Fruit fly (Drosophila melanogaster) whole organism, embryonic: ENCODE data around the gene sesB.

Experiments
- Aef1 ChIP-seq: fragments of 200-800 bp; sonication (Bioruptor generic); IDR thresholded peaks from 3 replicates; pipeline ENCODE4 v1.3.6; 2022; ENCODE audit warnings: missing biosample characterization, missing genetic modification characterization
- Bgb ChIP-seq: fragments of 200-800 bp; sonication (Bioruptor generic); IDR thresholded peaks from 2 replicates; pipeline ENCODE4 v1.3.6; 2022; ENCODE audit warnings: missing biosample characterization, missing genetic modification characterization; ENCODE audit not compliant: partially characterized antibody
- BtbVII ChIP-seq: fragments of 200-800 bp; sonication (Bioruptor generic); optimal IDR thresholded peaks from 3 replicates; lab custom pipeline; 2017; ENCODE audit warnings: missing biosample characterization, mild to moderate bottlenecking, missing genetic modification characterization
- CG10366 ChIP-seq: fragments of 200-800 bp; sonication (Bioruptor generic); IDR thresholded peaks from 2 replicates; pipeline ENCODE4 v1.3.6; 2022; ENCODE audit warnings: missing biosample characterization, missing genetic modification characterization
- CG11504 ChIP-seq: fragments of 200-800 bp; sonication (Bioruptor generic); optimal IDR thresholded peaks from 3 replicates; lab custom pipeline; 2019; ENCODE audit warnings: missing biosample characterization, mild to moderate bottlenecking, missing genetic modification characterization, moderate library complexity
- CG11695 ChIP-seq: fragments of 200-800 bp; sonication (Bioruptor generic); IDR thresholded peaks from 3 replicates; pipeline ENCODE4 v1.3.6; 2022; ENCODE audit warnings: missing biosample characterization, missing genetic modification characterization
- CG12155 ChIP-seq: fragments of 200-800 bp; sonication (Bioruptor generic); optimal IDR thresholded peaks from 3 replicates; lab custom pipeline; 2016; ENCODE audit warnings: missing biosample characterization, missing genetic modification characterization
- CG12236 ChIP-seq: fragments of 200-800 bp; sonication (Bioruptor generic); optimal IDR thresholded peaks from 2 replicates; lab custom pipeline; 2016; ENCODE audit warnings: missing biosample characterization, missing genetic modification characterization
- CG12769 ChIP-seq: fragments of 200-800 bp; sonication (Bioruptor generic); optimal IDR thresholded peaks from 2 replicates; lab custom pipeline; 2019; ENCODE audit warnings: missing biosample characterization, mild to moderate bottlenecking, missing genetic modification characterization, moderate library complexity
- CG14050 ChIP-seq: fragments of 200-800 bp; sonication (Bioruptor generic); IDR thresholded peaks from 3 replicates; pipeline ENCODE4 v1.3.6; 2022; ENCODE audit warnings: missing biosample characterization, missing genetic modification characterization
- CG17359 ChIP-seq: fragments of 200-800 bp; sonication (Bioruptor generic); optimal IDR thresholded peaks from 3 replicates; lab custom pipeline; 2018; ENCODE audit warnings: missing biosample characterization, mild to moderate bottlenecking, missing genetic modification characterization, moderate library complexity
- CG31441 ChIP-seq: fragments of 200-800 bp; sonication (Bioruptor generic); IDR thresholded peaks from 2 replicates; pipeline ENCODE4 v1.3.6; 2022; ENCODE audit warnings: missing biosample characterization, missing genetic modification characterization
- CG4328 ChIP-seq: fragments of 200-800 bp; sonication (Bioruptor generic); optimal IDR thresholded peaks from 3 replicates; lab custom pipeline; 2017; ENCODE audit warnings: missing biosample characterization, missing genetic modification reagents, missing genetic modification characterization
- CG4360 ChIP-seq: fragments of 200-800 bp; sonication (Bioruptor generic); IDR thresholded peaks from 2 replicates; pipeline ENCODE4 v1.3.6; 2022; ENCODE audit warnings: missing biosample characterization, missing genetic modification characterization
- CG7987 ChIP-seq: fragments of 200-800 bp; sonication (Bioruptor generic); optimal IDR thresholded peaks from 2 replicates; lab custom pipeline; 2018; ENCODE audit warnings: missing biosample characterization, mild to moderate bottlenecking, missing genetic modification characterization, moderate library complexity
- CHES-1-like ChIP-seq: fragments of 200-800 bp; sonication (Bioruptor generic); optimal IDR thresholded peaks from 2 replicates; lab custom pipeline; 2016; ENCODE audit warnings: missing biosample characterization, missing genetic modification characterization
- Dad ChIP-seq: fragments of 200-800 bp; sonication (Bioruptor generic); optimal IDR thresholded peaks from 3 replicates; lab custom pipeline; 2016; ENCODE audit warnings: missing biosample characterization, missing genetic modification characterization
- Fer2 ChIP-seq: fragments of 200-800 bp; sonication (Bioruptor generic); optimal IDR thresholded peaks from 2 replicates; lab custom pipeline; 2018; ENCODE audit warnings: missing biosample characterization, mild to moderate bottlenecking, missing genetic modification characterization, moderate library complexity
- H2.0 ChIP-seq: fragments of 200-800 bp; sonication (Bioruptor generic); IDR thresholded peaks from 2 replicates; pipeline ENCODE4 v1.3.6; 2022; ENCODE audit warnings: missing biosample characterization, missing genetic modification characterization
- HmgZ ChIP-seq: fragments of 200-800 bp; sonication (Bioruptor generic); optimal IDR thresholded peaks from 2 replicates; lab custom pipeline; 2018; ENCODE audit warnings: missing biosample characterization, mild to moderate bottlenecking, missing genetic modification characterization
- Hr51 ChIP-seq, 2 experiments: fragments of 200-800 bp; sonication (Bioruptor generic); optimal IDR thresholded peaks; 2 replicates in 1 of 2; 3 replicates in 1 of 2; lab custom pipeline; 2016 to 2018; ENCODE audit warnings: missing biosample characterization in 2 of 2, missing genetic modification characterization in 2 of 2, mild to moderate bottlenecking in 1 of 2, moderate library complexity in 1 of 2
- Hr78 ChIP-seq, 2 experiments: fragments of 200-800 bp in 1 of 2; fragments of >200 bp in 1 of 2; sonication (Bioruptor generic) in 1 of 2; optimal IDR thresholded peaks; 2 replicates each; lab custom pipeline; 2017 to 2019; ENCODE audit warnings: missing biosample characterization in 2 of 2, missing genetic modification characterization in 2 of 2, mild to moderate bottlenecking in 1 of 2, moderate library complexity in 1 of 2
- Lim3 ChIP-seq: fragments of 200-800 bp; sonication (Bioruptor generic); IDR thresholded peaks from 2 replicates; pipeline ENCODE4 v1.3.6; 2022; ENCODE audit warnings: missing biosample characterization, missing genetic modification characterization
- MESR4 ChIP-seq: fragments of 200-800 bp; sonication (Bioruptor generic); optimal IDR thresholded peaks from 2 replicates; lab custom pipeline; 2018; ENCODE audit warnings: missing biosample characterization, mild to moderate bottlenecking, missing genetic modification characterization, moderate library complexity
- Oaz ChIP-seq: fragments of 200-800 bp; sonication (Bioruptor generic); IDR thresholded peaks from 2 replicates; pipeline ENCODE4 v1.3.6; 2022; ENCODE audit warnings: missing biosample characterization, missing genetic modification characterization
- Trl ChIP-seq, 3 experiments: fragments of >200 bp in 2 of 3; fragments of 200-800 bp in 1 of 3; sonication (Bioruptor generic) in 1 of 3; optimal IDR thresholded peaks; 2 replicates in 1 of 3; 3 replicates in 2 of 3; lab custom pipeline; 2016 to 2017; ENCODE audit warnings: missing biosample characterization in 1 of 3, missing genetic modification characterization in 1 of 3
- Usf ChIP-seq: fragments of 200-800 bp; sonication (Bioruptor generic); optimal IDR thresholded peaks from 2 replicates; lab custom pipeline; 2017; ENCODE audit warnings: missing genotype, missing biosample characterization, missing genetic modification characterization
- Vsx1 ChIP-seq: fragments of 200-800 bp; sonication (Bioruptor generic); optimal IDR thresholded peaks from 2 replicates; lab custom pipeline; 2017; ENCODE audit warnings: missing biosample characterization, mild to moderate bottlenecking, missing genetic modification characterization, missing genetic modification reagents
- amos ChIP-seq: fragments of 200-800 bp; sonication (Bioruptor generic); IDR thresholded peaks from 2 replicates; pipeline ENCODE4 v1.3.6; 2022; ENCODE audit warnings: missing biosample characterization, missing genetic modification characterization; ENCODE audit not compliant: partially characterized antibody
- aop ChIP-seq: fragments of 200-800 bp; sonication (Bioruptor generic); IDR thresholded peaks from 2 replicates; pipeline ENCODE4 v1.3.6; 2022; ENCODE audit warnings: missing biosample characterization, missing genetic modification characterization
- ato ChIP-seq: fragments of 200-800 bp; sonication (Bioruptor generic); IDR thresholded peaks from 2 replicates; pipeline ENCODE4 v1.3.6; 2022; ENCODE audit warnings: missing biosample characterization, missing genetic modification characterization; ENCODE audit not compliant: partially characterized antibody
- cad ChIP-seq: fragments of >200 bp; optimal IDR thresholded peaks from 2 replicates; lab custom pipeline; 2017; ENCODE audit warnings: missing biosample characterization, missing genetic modification characterization
- chinmo ChIP-seq: fragments of 200-800 bp; sonication (Bioruptor generic); IDR thresholded peaks from 4 replicates; pipeline ENCODE4 v1.3.6; 2022; ENCODE audit warnings: missing biosample characterization, missing genetic modification characterization; ENCODE audit not compliant: partially characterized antibody
- crc ChIP-seq: fragments of 200-800 bp; sonication (Bioruptor generic); optimal IDR thresholded peaks from 2 replicates; lab custom pipeline; 2016; ENCODE audit warnings: missing biosample characterization, missing genetic modification characterization
- dimm ChIP-seq: fragments of 200-800 bp; sonication (Bioruptor generic); IDR thresholded peaks from 2 replicates; pipeline ENCODE4 v1.3.6; 2022; ENCODE audit warnings: missing biosample characterization, missing genetic modification characterization
- fd3F ChIP-seq: fragments of 200-800 bp; sonication (Bioruptor generic); optimal IDR thresholded peaks from 2 replicates; lab custom pipeline; 2018; ENCODE audit warnings: missing biosample characterization, mild to moderate bottlenecking, missing genetic modification characterization, moderate library complexity
- gcm ChIP-seq: fragments of 200-800 bp; sonication (Bioruptor generic); optimal IDR thresholded peaks from 2 replicates; lab custom pipeline; 2019; ENCODE audit warnings: missing biosample characterization, mild to moderate bottlenecking, missing genetic modification characterization, moderate library complexity
- gcm2 ChIP-seq: fragments of 200-800 bp; sonication (Bioruptor generic); optimal IDR thresholded peaks from 2 replicates; lab custom pipeline; 2016; ENCODE audit warnings: missing biosample characterization, missing genetic modification characterization
- gem ChIP-seq: fragments of 200-800 bp; sonication (Bioruptor generic); optimal IDR thresholded peaks from 2 replicates; lab custom pipeline; 2019; ENCODE audit warnings: missing biosample characterization, mild to moderate bottlenecking, missing genetic modification characterization, moderate library complexity
- hkb ChIP-seq, 2 experiments: fragments of 200-800 bp in 1 of 2; fragments of >200 bp in 1 of 2; sonication (Bioruptor generic) in 1 of 2; IDR thresholded peaks in 1 of 2; optimal IDR thresholded peaks in 1 of 2; 2 replicates each; pipeline versions ENCODE4 v1.3.6 to Lab custom; 2017 to 2022; ENCODE audit warnings: missing biosample characterization in 1 of 2, missing genetic modification characterization in 1 of 2
- row ChIP-seq: fragments of 200-800 bp; sonication (Bioruptor generic); IDR thresholded peaks from 3 replicates; pipeline ENCODE4 v1.3.6; 2022; ENCODE audit warnings: missing biosample characterization, missing genetic modification characterization
- sens ChIP-seq: fragments of 200-800 bp; sonication (Bioruptor generic); peaks from one replicate; lab custom pipeline; 2016; ENCODE audit warnings: missing biosample characterization, missing genetic modification characterization
- sna ChIP-seq: fragments of 200-800 bp; sonication (Bioruptor generic); IDR thresholded peaks from 2 replicates; pipeline ENCODE4 v1.3.6; 2022; ENCODE audit warnings: missing biosample characterization, missing genetic modification characterization; ENCODE audit not compliant: partially characterized antibody
- tgo ChIP-seq: fragments of 200-800 bp; sonication (Bioruptor generic); IDR thresholded peaks from 3 replicates; pipeline ENCODE4 v1.3.6; 2022; ENCODE audit warnings: missing biosample characterization, missing genetic modification characterization
- vnd ChIP-seq: fragments of 200-800 bp; sonication (Bioruptor generic); IDR thresholded peaks from 3 replicates; pipeline ENCODE4 v1.3.6; 2022; ENCODE audit warnings: missing biosample characterization, missing genetic modification characterization; ENCODE audit not compliant: partially characterized antibody
- wek ChIP-seq: fragments of 200-800 bp; sonication (Bioruptor generic); optimal IDR thresholded peaks from 3 replicates; lab custom pipeline; 2018; ENCODE audit warnings: missing biosample characterization, mild to moderate bottlenecking, missing genetic modification characterization, moderate library complexity

Gene sesB

DNA sequence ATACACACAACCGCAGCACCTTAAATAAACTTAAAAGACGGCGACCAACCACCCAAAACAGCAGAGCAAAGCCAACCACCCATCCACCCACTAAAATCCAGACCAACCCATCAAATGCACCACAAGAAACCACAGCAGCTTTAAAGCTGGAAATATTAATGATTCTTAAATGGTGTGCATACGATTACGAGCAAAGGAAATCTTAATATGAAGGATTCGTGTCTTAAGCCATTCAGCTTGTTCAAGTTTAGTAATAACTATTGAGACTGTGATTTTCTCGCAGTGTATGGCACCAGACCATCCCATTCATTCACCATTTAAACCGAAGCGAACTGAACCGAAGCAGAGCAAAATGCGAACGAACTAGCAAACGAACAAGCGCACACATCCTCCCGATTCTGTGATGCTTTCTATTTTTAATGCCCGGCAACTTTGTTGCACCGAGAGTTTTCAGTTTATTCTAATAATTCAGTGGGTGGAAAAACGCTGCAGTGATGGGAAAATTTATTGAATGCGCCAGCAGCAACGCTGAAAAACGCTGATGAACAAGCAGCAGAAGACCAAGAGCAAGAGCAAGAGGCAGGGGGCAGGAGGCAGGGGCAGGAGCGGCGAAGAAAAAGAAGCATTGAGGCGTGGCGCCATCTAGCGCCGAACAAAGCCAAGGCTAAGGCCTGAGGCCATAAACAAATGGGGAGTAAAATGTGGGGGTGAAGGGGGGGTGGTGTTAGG, 49.2 kb downstream of the sesB start (continued):
- TF ChIP-seq amos (GFP tag; lab: Robert Waterston, UW) (no peak), Usf (GFP tag; lab: Kevin White, UChicago) (peak; percentile 24), BtbVII (GFP tag; lab: Kevin White, UChicago) (peak; percentile 77), CG10366 (peak; percentile 86), CHES-1-like (GFP tag; lab: Kevin White, UChicago) (peak; percentile 85), Dad (GFP tag; lab: Kevin White, UChicago) (peak; percentile 91), Lim3 (GFP tag; lab: Robert Waterston, UW) (peak; percentile 67), crc (GFP tag; lab: Kevin White, UChicago) (peak; percentile 35), Oaz (GFP tag; lab: Robert Waterston, UW) (peak; percentile 76), CG12236 (peak; percentile 4), Vsx1 (GFP tag; lab: Kevin White, UChicago) (peak; percentile 73), aop (GFP tag; lab: Robert Waterston, UW) (peak; percentile 74; the same call in 1 of the 2 replicates), fd3F (GFP tag; lab: Kevin White, UChicago) (peak; percentile 67), Fer2 (tag; lab: Kevin White, UChicago) (peak; percentile 65), Aef1 (GFP tag; lab: Robert Waterston, UW) (peak; percentile 82), gcm2 (peak; percentile 59), row (GFP tag; lab: Robert Waterston, UW) (peak; percentile 90), CG11695 (peak; percentile 80), CG12769 (tag; lab: Kevin White, UChicago) (peak; percentile 96), wek (GFP tag; lab: Kevin White, UChicago) (peak; percentile 73), CG4328 (peak; percentile 39), dimm (GFP tag; lab: Robert Waterston, UW) (peak; percentile 72), CG17359 (tag; lab: Kevin White, UChicago) (peak; percentile 94), gcm (peak; percentile 70), vnd (GFP tag; lab: Robert Waterston, UW) (no peak), CG31441 (peak; percentile 92), CG14050 (GFP tag; lab: Robert Waterston, UW) (peak; percentile 65; the same call in 2 of the 3 replicates), H2.0 (GFP tag; lab: Robert Waterston, UW) (peak; percentile 86), CG7987 (GFP tag; lab: Kevin White, UChicago) (peak; percentile 69), MESR4 (peak; percentile 34)
- TF ChIP-seq, all 482 proteins: peak for 383

DNA sequence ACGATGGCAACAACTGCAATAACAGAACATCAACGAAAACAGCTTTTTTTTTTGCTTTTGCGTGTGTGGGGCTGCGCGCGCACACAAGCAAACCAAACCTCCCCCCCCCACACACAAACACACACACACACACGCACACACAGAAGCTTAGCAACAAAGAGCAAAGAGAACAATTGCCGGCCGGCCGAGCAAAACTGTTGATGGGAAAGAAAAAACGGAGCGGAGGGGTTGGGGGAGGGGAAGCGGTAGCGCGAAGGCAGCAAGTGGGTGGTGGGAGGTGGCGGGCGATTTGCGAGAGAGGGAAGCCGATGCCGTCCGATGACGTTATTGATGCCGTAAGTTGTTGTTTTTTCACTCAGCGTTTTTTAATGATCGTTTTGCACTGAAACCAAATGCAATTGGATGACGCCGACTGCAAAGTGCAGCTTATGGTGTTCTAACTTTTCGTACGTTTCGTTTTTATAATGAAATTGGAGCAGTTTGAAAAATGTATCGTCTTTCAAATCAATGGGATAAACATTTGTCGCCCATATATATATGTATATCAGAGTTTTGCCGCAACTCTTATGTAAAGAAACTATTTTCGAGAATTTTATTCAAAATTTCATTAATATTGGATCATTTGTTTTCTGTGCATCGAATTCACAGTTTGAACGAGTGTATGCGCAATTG, 50.9 kb downstream of the sesB start:
- TF ChIP-seq hkb (optimal IDR thresholded peaks at IDR 0.05; lab: Kevin White, UChicago) = no peak
- TF ChIP-seq hkb (GFP tag; IDR thresholded peaks at IDR 0.05; lab: Robert Waterston, UW) = no peak
- TF ChIP-seq cad (GFP tag; lab: Kevin White, UChicago) = no peak
- 0 out of 2 replicates have a peak, but pooled peaks have one; percentile 26 for TF ChIP-seq sna (GFP tag; lab: Robert Waterston, UW)
- TF ChIP-seq CG11504 = peak; percentile 36
- peak; percentile 62 for TF ChIP-seq sens
- no peak for TF ChIP-seq ato
- TF ChIP-seq tgo (GFP tag; lab: Robert Waterston, UW) = no peak
- TF ChIP-seq CG12155 (GFP tag; lab: Kevin White, UChicago) = no peak
- TF ChIP-seq Bgb = peak; percentile 43; the same call in 1 of the 2 replicates
- no peak for TF ChIP-seq Hr78 (GFP tag; optimal IDR thresholded peaks at IDR 0.05; lab: Kevin White, UChicago)
- TF ChIP-seq CG4360 (GFP tag; lab: Robert Waterston, UW) = 0 out of 2 replicates have a peak, but pooled peaks have one; percentile 8
- peak; percentile 10 to 48 for TF ChIP-seq Trl (optimal IDR thresholded peaks at IDR 0.05; lab: Kevin White, UChicago)
- no peak for TF ChIP-seq Trl (GFP tag; optimal IDR thresholded peaks at IDR 0.05; lab: Kevin White, UChicago)
- TF ChIP-seq CHES-1-like (GFP tag; lab: Kevin White, UChicago) = no peak
- TF ChIP-seq Hr51 (GFP tag; optimal IDR thresholded peaks at IDR 0.05; lab: Kevin White, UChicago) = peak in 1 of 2 experiments; percentile 8
- peak; percentile 33 for TF ChIP-seq gem
- peak; percentile 93 for TF ChIP-seq chinmo (GFP tag; lab: Robert Waterston, UW)
- no peak for TF ChIP-seq HmgZ (tag; lab: Kevin White, UChicago)
